Fruit fly (Drosophila melanogaster) whole organism, embryonic: ENCODE results near the gene MBD-like.
A peak's percentile ranks its signal among the peaks of the same experiment; 100 is the strongest.

Experiments used
- ATbp ChIP-seq: fragments of 200-800 bp; sonication (Bioruptor generic); optimal IDR thresholded peaks from 2 replicates; lab custom pipeline; 2017; ENCODE audit warnings: missing biosample characterization, mild to moderate bottlenecking, missing genetic modification characterization, missing genetic modification reagents
- Aef1 ChIP-seq: fragments of 200-800 bp; sonication (Bioruptor generic); IDR thresholded peaks from 3 replicates; pipeline ENCODE4 v1.3.6; 2022; ENCODE audit warnings: missing biosample characterization, missing genetic modification characterization
- CG10959 ChIP-seq: fragments of 200-800 bp; sonication (Bioruptor generic); IDR thresholded peaks from 2 replicates; pipeline ENCODE4 v1.3.6; 2022; ENCODE audit warnings: missing biosample characterization, missing genetic modification characterization
- CG12104 ChIP-seq: fragments of 200-800 bp; sonication (Bioruptor generic); optimal IDR thresholded peaks from 3 replicates; lab custom pipeline; 2016; ENCODE audit warnings: missing biosample characterization, missing genetic modification characterization
- CG13424 ChIP-seq: fragments of 200-800 bp; sonication (Bioruptor generic); optimal IDR thresholded peaks from 2 replicates; lab custom pipeline; 2019; ENCODE audit warnings: missing biosample characterization, mild to moderate bottlenecking, missing genetic modification characterization, moderate library complexity
- CG17359 ChIP-seq: fragments of 200-800 bp; sonication (Bioruptor generic); optimal IDR thresholded peaks from 3 replicates; lab custom pipeline; 2018; ENCODE audit warnings: missing biosample characterization, mild to moderate bottlenecking, missing genetic modification characterization, moderate library complexity
- CG17361 ChIP-seq: fragments of 200-800 bp; sonication (Bioruptor generic); IDR thresholded peaks from 3 replicates; pipeline ENCODE4 v1.3.6; 2022; ENCODE audit warnings: missing biosample characterization, missing genetic modification characterization
- CG17385 ChIP-seq: fragments of 200-800 bp; sonication (Bioruptor generic); optimal IDR thresholded peaks from 3 replicates; lab custom pipeline; 2018; ENCODE audit warnings: missing biosample characterization, mild to moderate bottlenecking, missing genetic modification characterization
- CG2712 ChIP-seq: fragments of 200-800 bp; optimal IDR thresholded peaks from 3 replicates; lab custom pipeline; 2019; ENCODE audit warnings: missing biosample characterization, mild to moderate bottlenecking, missing genetic modification characterization, moderate library complexity
- CG30020 ChIP-seq: fragments of 200-800 bp; optimal IDR thresholded peaks from 2 replicates; lab custom pipeline; 2019; ENCODE audit warnings: missing biosample characterization, mild to moderate bottlenecking, missing genetic modification characterization, moderate library complexity
- CG3281 ChIP-seq: fragments of 200-800 bp; sonication (Bioruptor generic); optimal IDR thresholded peaks from 3 replicates; lab custom pipeline; 2017; ENCODE audit warnings: missing biosample characterization, mild to moderate bottlenecking, missing genetic modification characterization
- CG4360 ChIP-seq: fragments of 200-800 bp; sonication (Bioruptor generic); IDR thresholded peaks from 2 replicates; pipeline ENCODE4 v1.3.6; 2022; ENCODE audit warnings: missing biosample characterization, missing genetic modification characterization
- CG43689 ChIP-seq: fragments of 200-800 bp; sonication (Bioruptor generic); IDR thresholded peaks from 2 replicates; pipeline ENCODE4 v1.3.6; 2022; ENCODE audit warnings: missing biosample characterization, missing genetic modification characterization
- CG4617 ChIP-seq: fragments of 200-800 bp; sonication (Bioruptor generic); optimal IDR thresholded peaks from 3 replicates; lab custom pipeline; 2016; ENCODE audit warnings: missing biosample characterization, missing genetic modification characterization, borderline replicate concordance
- CG6175 ChIP-seq: fragments of 200-800 bp; sonication (Bioruptor generic); IDR thresholded peaks from 3 replicates; pipeline ENCODE4 v1.3.6; 2022; ENCODE audit warnings: missing biosample characterization, missing genetic modification characterization
- CG7357 ChIP-seq: fragments of 200-800 bp; sonication (Bioruptor generic); IDR thresholded peaks from 3 replicates; pipeline ENCODE4 v1.3.6; 2022; ENCODE audit warnings: missing biosample characterization, missing genetic modification characterization
- CG7556 ChIP-seq: fragments of 200-800 bp; sonication (Bioruptor generic); optimal IDR thresholded peaks from 2 replicates; lab custom pipeline; 2017; ENCODE audit warnings: missing biosample characterization, mild to moderate bottlenecking, missing genetic modification characterization
- CG7839 ChIP-seq: fragments of 200-800 bp; sonication (Bioruptor generic); optimal IDR thresholded peaks from 3 replicates; lab custom pipeline; 2018; ENCODE audit warnings: missing biosample characterization, mild to moderate bottlenecking, missing genetic modification characterization, moderate library complexity
- CG7963 ChIP-seq: fragments of 200-800 bp; sonication (Bioruptor generic); IDR thresholded peaks from 3 replicates; pipeline ENCODE4 v1.3.6; 2022; ENCODE audit warnings: missing biosample characterization, missing genetic modification characterization; ENCODE audit not compliant: partially characterized antibody
- Ets65A ChIP-seq: fragments of 200-800 bp; sonication (Bioruptor generic); peaks from one replicate; lab custom pipeline; 2016; ENCODE audit warnings: missing biosample characterization, missing genetic modification characterization
- HLH54F ChIP-seq: fragments of 200-800 bp; sonication (Bioruptor generic); optimal IDR thresholded peaks from 3 replicates; lab custom pipeline; 2016; ENCODE audit warnings: missing biosample characterization, missing genetic modification characterization
- Hmx ChIP-seq: fragments of 200-800 bp; sonication (Bioruptor generic); optimal IDR thresholded peaks from 2 replicates; lab custom pipeline; 2016; ENCODE audit warnings: missing biosample characterization, missing genetic modification characterization
- Med ChIP-seq: fragments of 200-800 bp; sonication (Bioruptor generic); peaks from one replicate; lab custom pipeline; 2016; ENCODE audit warnings: missing biosample characterization, missing genetic modification characterization, mild to moderate bottlenecking, inconsistent platforms, moderate library complexity
- Nf-YC ChIP-seq: fragments of 200-800 bp; optimal IDR thresholded peaks from 3 replicates; lab custom pipeline; 2019; ENCODE audit warnings: missing biosample characterization, mild to moderate bottlenecking, missing genetic modification characterization, moderate library complexity
- Oaz ChIP-seq: fragments of 200-800 bp; sonication (Bioruptor generic); IDR thresholded peaks from 2 replicates; pipeline ENCODE4 v1.3.6; 2022; ENCODE audit warnings: missing biosample characterization, missing genetic modification characterization
- Sry-δ ChIP-seq: fragments of 200-800 bp; sonication (Bioruptor generic); optimal IDR thresholded peaks from 2 replicates; lab custom pipeline; 2016; ENCODE audit warnings: missing biosample characterization, missing genetic modification characterization
- Stat92E ChIP-seq, 3 experiments: fragments of >200 bp in 2 of 3; fragments of 200-800 bp in 1 of 3; sonication (Bioruptor generic) in 1 of 3; optimal IDR thresholded peaks; 2 replicates each; lab custom pipeline; 2017 to 2019; ENCODE audit warnings: missing biosample characterization in 3 of 3, missing genetic modification characterization in 3 of 3, mild to moderate bottlenecking in 1 of 3, moderate library complexity in 1 of 3
- Xbp1 ChIP-seq: fragments of 200-800 bp; sonication (Bioruptor generic); optimal IDR thresholded peaks from 3 replicates; lab custom pipeline; 2016; ENCODE audit warnings: missing biosample characterization, mild to moderate bottlenecking, missing genetic modification characterization
- chinmo ChIP-seq: fragments of 200-800 bp; sonication (Bioruptor generic); IDR thresholded peaks from 4 replicates; pipeline ENCODE4 v1.3.6; 2022; ENCODE audit warnings: missing biosample characterization, missing genetic modification characterization; ENCODE audit not compliant: partially characterized antibody
- corto ChIP-seq: fragments of 200-800 bp; sonication (Bioruptor generic); optimal IDR thresholded peaks from 2 replicates; lab custom pipeline; 2016; ENCODE audit warnings: missing biosample characterization, mild to moderate bottlenecking, missing genetic modification characterization, moderate library complexity
- croc ChIP-seq: fragments of 200-800 bp; sonication (Bioruptor generic); conservative IDR thresholded peaks from 3 replicates; pipeline ENCODE4 v1.3.6; 2022; ENCODE audit warnings: missing biosample characterization, missing genetic modification characterization
- da ChIP-seq: fragments of 200-800 bp; sonication (Bioruptor generic); optimal IDR thresholded peaks from 2 replicates; lab custom pipeline; 2016; ENCODE audit warnings: missing biosample characterization, missing genetic modification characterization
- emc ChIP-seq: fragments of 200-800 bp; sonication (Bioruptor generic); optimal IDR thresholded peaks from 2 replicates; lab custom pipeline; 2016; ENCODE audit warnings: missing biosample characterization, missing genetic modification characterization
- fd102C ChIP-seq: fragments of 200-800 bp; sonication (Bioruptor generic); optimal IDR thresholded peaks from 2 replicates; lab custom pipeline; 2018; ENCODE audit warnings: missing biosample characterization, mild to moderate bottlenecking, missing genetic modification characterization, moderate library complexity
- gem ChIP-seq: fragments of 200-800 bp; sonication (Bioruptor generic); optimal IDR thresholded peaks from 2 replicates; lab custom pipeline; 2019; ENCODE audit warnings: missing biosample characterization, mild to moderate bottlenecking, missing genetic modification characterization, moderate library complexity
- gfzf ChIP-seq: fragments of 200-800 bp; sonication (Bioruptor generic); optimal IDR thresholded peaks from 2 replicates; lab custom pipeline; 2016; ENCODE audit warnings: missing biosample characterization, mild to moderate bottlenecking, missing genetic modification characterization, moderate library complexity
- hb ChIP-seq: fragments of 200-800 bp; sonication (Bioruptor generic); IDR thresholded peaks from 3 replicates; pipeline ENCODE4 v1.3.6; 2022; ENCODE audit warnings: missing biosample characterization, missing genetic modification characterization; ENCODE audit not compliant: partially characterized antibody
- jigr1 ChIP-seq: fragments of 200-800 bp; sonication (Bioruptor generic); IDR thresholded peaks from 3 replicates; pipeline ENCODE4 v1.3.6; 2022; ENCODE audit warnings: missing biosample characterization, missing genetic modification characterization
- kay ChIP-seq: fragments of 200-800 bp; sonication (Bioruptor generic); optimal IDR thresholded peaks from 2 replicates; lab custom pipeline; 2016; ENCODE audit warnings: missing biosample characterization, missing genetic modification characterization
- lola ChIP-seq, 3 experiments: fragments of >200 bp in 2 of 3; fragments of 200-800 bp in 1 of 3; sonication (Bioruptor generic) in 1 of 3; optimal IDR thresholded peaks; 2 replicates each; lab custom pipeline; 2017 to 2019; ENCODE audit warnings: missing biosample characterization in 3 of 3, missing genetic modification characterization in 3 of 3, mild to moderate bottlenecking in 1 of 3, moderate library complexity in 1 of 3
- nerfin-1 ChIP-seq: fragments of 200-800 bp; sonication (Bioruptor generic); optimal IDR thresholded peaks from 3 replicates; lab custom pipeline; 2019; ENCODE audit warnings: missing biosample characterization, mild to moderate bottlenecking, missing genetic modification characterization, moderate library complexity
- nom ChIP-seq: fragments of 200-800 bp; sonication (Bioruptor generic); optimal IDR thresholded peaks from 2 replicates; lab custom pipeline; 2017; ENCODE audit warnings: missing biosample characterization, missing genetic modification characterization, mild to moderate bottlenecking, moderate library complexity, missing genetic modification reagents
- otp ChIP-seq: fragments of 200-800 bp; sonication (Bioruptor generic); IDR thresholded peaks from 3 replicates; pipeline ENCODE4, ENCODE4 v1.3.6; 2022; ENCODE audit warnings: missing biosample characterization, missing genetic modification characterization
- pb ChIP-seq: fragments of 200-800 bp; sonication (Bioruptor generic); optimal IDR thresholded peaks from 3 replicates; lab custom pipeline; 2016; ENCODE audit warnings: missing biosample characterization, missing genetic modification characterization
- pnt ChIP-seq: fragments of 200-800 bp; sonication (Bioruptor generic); optimal IDR thresholded peaks from 3 replicates; lab custom pipeline; 2016; ENCODE audit warnings: missing biosample characterization, missing genetic modification characterization
- sim ChIP-seq: fragments of 200-800 bp; sonication (Bioruptor generic); IDR thresholded peaks from 2 replicates; pipeline ENCODE4 v1.3.6; 2022; ENCODE audit warnings: missing biosample characterization, missing genetic modification characterization
- sqz ChIP-seq: fragments of 200-800 bp; sonication (Bioruptor generic); optimal IDR thresholded peaks from 3 replicates; lab custom pipeline; 2018; ENCODE audit warnings: missing biosample characterization, mild to moderate bottlenecking, missing genetic modification characterization
- stwl ChIP-seq: fragments of 200-800 bp; sonication (Bioruptor generic); optimal IDR thresholded peaks from 3 replicates; lab custom pipeline; 2018; ENCODE audit warnings: missing biosample characterization, mild to moderate bottlenecking, missing genetic modification characterization, moderate library complexity

Gene MBD-like

dm6 chr3R:9534125-9534496, 25.4 kb upstream of the MBD-like start (continued):
- TF ChIP-seq Med (GFP tag; lab: Kevin White, UChicago) (peak; percentile 98), CG7556 (GFP tag; lab: Kevin White, UChicago) (peak; percentile 92), CG43689 (GFP tag; lab: Robert Waterston, UW) (no peak; the same call in none of the 2 replicates), CG4360 (GFP tag; lab: Robert Waterston, UW) (no peak), CG2712 (tag; lab: Kevin White, UChicago) (peak; percentile 96), stwl (tag; lab: Kevin White, UChicago) (no peak)

dm6 chr3R:9534595-9535217, 24.9 kb upstream of the MBD-like start:
- no peak for TF ChIP-seq gem (tag; lab: Kevin White, UChicago)
- TF ChIP-seq CG7839 (tag; lab: Kevin White, UChicago) = no peak
- TF ChIP-seq CG12104 (GFP tag; lab: Kevin White, UChicago) = no peak
- no peak for TF ChIP-seq Nf-YC
- TF ChIP-seq CG3281 (GFP tag; lab: Kevin White, UChicago) = no peak
- peak; percentile 91; the same call in 2 of the 4 replicates for TF ChIP-seq chinmo
- TF ChIP-seq CG30020 (tag; lab: Kevin White, UChicago) = no peak
- no peak for TF ChIP-seq HLH54F (GFP tag; lab: Kevin White, UChicago)
- TF ChIP-seq CG7963 (GFP tag; lab: Robert Waterston, UW) = no peak
- no peak for TF ChIP-seq CG17361 (GFP tag; lab: Robert Waterston, UW)
- no peak for TF ChIP-seq Xbp1 (GFP tag; lab: Kevin White, UChicago)
- TF ChIP-seq lola (GFP tag; optimal IDR thresholded peaks at IDR 0.05; lab: Kevin White, UChicago) = no peak
- no peak for TF ChIP-seq CG17359 (tag; lab: Kevin White, UChicago)
- no peak for TF ChIP-seq sim (GFP tag; lab: Robert Waterston, UW)
- no peak for TF ChIP-seq pb
- peak; percentile 69 for TF ChIP-seq CG4360 (GFP tag; lab: Robert Waterston, UW)
- TF ChIP-seq Ets65A (GFP tag; lab: Kevin White, UChicago) = peak; percentile 55
- no peak for TF ChIP-seq Aef1 (GFP tag; lab: Robert Waterston, UW)
- no peak for TF ChIP-seq CG7357 (GFP tag; lab: Robert Waterston, UW)
- TF ChIP-seq Sry-δ (GFP tag; lab: Kevin White, UChicago) = no peak
- no peak for TF ChIP-seq otp (GFP tag; lab: Robert Waterston, UW)
- TF ChIP-seq ATbp (GFP tag; lab: Kevin White, UChicago) = no peak
- TF ChIP-seq kay (GFP tag; lab: Kevin White, UChicago) = no peak
- TF ChIP-seq CG10959 = 0 out of 2 replicates have a peak, but pooled peaks have one; percentile 5
- no peak for TF ChIP-seq Oaz (GFP tag; lab: Robert Waterston, UW)
- no peak for TF ChIP-seq CG13424 (tag; lab: Kevin White, UChicago)
- no peak for TF ChIP-seq Hmx
- no peak for TF ChIP-seq jigr1 (GFP tag; lab: Robert Waterston, UW)
- TF ChIP-seq CG17385 (GFP tag; lab: Kevin White, UChicago) = peak; percentile 47
- no peak for TF ChIP-seq CG4617 (GFP tag; lab: Kevin White, UChicago)
- TF ChIP-seq emc (GFP tag; lab: Kevin White, UChicago) = no peak
- TF ChIP-seq croc = no peak
- no peak for TF ChIP-seq da (GFP tag; lab: Kevin White, UChicago)
- TF ChIP-seq fd102C (GFP tag; lab: Kevin White, UChicago) = no peak
- no peak for TF ChIP-seq nerfin-1
- TF ChIP-seq sqz (GFP tag; lab: Kevin White, UChicago) = peak; percentile 11
- TF ChIP-seq gfzf (GFP tag; lab: Kevin White, UChicago) = no peak
- peak; percentile 9 for TF ChIP-seq corto
- no peak for TF ChIP-seq hb
- no peak for TF ChIP-seq pnt
- no peak for TF ChIP-seq Stat92E (GFP tag; optimal IDR thresholded peaks at IDR 0.05; lab: Kevin White, UChicago)
- peak; percentile 74; the same call in 2 of the 3 replicates for TF ChIP-seq CG6175
- peak; percentile 27 for TF ChIP-seq nom (GFP tag; lab: Kevin White, UChicago)
